Worm (Caenorhabditis elegans): ENCODE results near the gene Y2H9A.4.

Y2H9A.4 gene

DNA sequence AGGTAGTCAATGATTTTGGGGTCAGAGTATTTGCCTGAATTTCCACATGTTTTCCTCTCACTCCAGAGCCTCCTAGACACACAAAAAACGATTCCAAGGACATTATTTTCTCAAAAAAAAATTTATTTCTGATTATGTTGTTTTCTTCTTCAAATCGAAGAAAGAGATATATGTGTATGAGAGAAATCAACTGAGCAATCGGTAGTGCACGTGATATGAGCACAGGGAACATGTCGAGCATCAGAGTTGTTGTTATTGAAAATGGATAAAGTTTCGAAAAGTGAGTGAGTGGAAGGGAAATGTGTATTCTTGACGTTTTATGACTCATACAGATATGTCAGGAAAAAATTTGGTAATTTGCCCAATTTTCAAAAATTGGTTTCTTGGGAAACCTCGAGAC lies 26.4 kb downstream of the Y2H9A.4 start (continued):
- TF ChIP-seq ceh-90 (tag; optimal IDR thresholded peaks at IDR 0.05) = no peak

DNA sequence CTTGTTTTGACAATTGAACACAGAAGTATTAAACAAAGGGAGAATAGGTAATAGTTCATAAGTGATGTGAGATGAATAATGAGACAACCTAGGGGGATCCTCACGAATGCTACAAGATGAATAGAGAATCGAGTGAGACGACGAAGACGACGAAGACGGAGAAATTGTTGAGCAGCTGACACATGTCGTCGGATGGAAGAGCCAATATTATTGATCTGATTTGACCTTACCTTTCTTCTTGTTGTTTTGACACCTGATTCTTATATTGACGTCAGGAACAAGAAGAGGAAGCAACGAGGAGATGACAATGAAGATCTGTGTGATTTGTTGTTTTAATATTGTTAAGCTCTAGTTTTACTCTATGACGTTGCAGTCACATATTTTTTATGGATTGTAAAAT lies 27.8 kb downstream of the Y2H9A.4 start, which contains the start of gene T10G3.1:
T10G3.1 (minus strand) TSS at position 213 of the 400 bp plus-strand sequence.
- TF ChIP-seq swsn-7 (tag; optimal IDR thresholded peaks at IDR 0.05) = no peak
- TF ChIP-seq ceh-82 (tag; optimal IDR thresholded peaks at IDR 0.05) = no peak
- TF ChIP-seq ztf-4 (tag; optimal IDR thresholded peaks at IDR 0.05) = peak; percentile 17
- peak in 1 of 2 experiments; percentile 22 for TF ChIP-seq efl-1 (optimal IDR thresholded peaks at IDR 0.05)
- TF ChIP-seq efl-1 (GFP tag; optimal IDR thresholded peaks at IDR 0.05 in 1 of 2) = peak in 1 of 2 experiments; percentile 56
- no peak for TF ChIP-seq fkh-4 (tag; optimal IDR thresholded peaks at IDR 0.05; ENCODE audit: borderline replicate concordance)
- TF ChIP-seq pax-3 (tag; optimal IDR thresholded peaks at IDR 0.05) = no peak
- TF ChIP-seq hlh-17 (GFP tag; optimal IDR thresholded peaks at IDR 0.05; ENCODE audit: borderline replicate concordance) = no peak
- no peak for TF ChIP-seq zip-4 (GFP tag; optimal IDR thresholded peaks at IDR 0.05)
- TF ChIP-seq lin-14 (GFP tag; optimal IDR thresholded peaks at IDR 0.05) = peak; percentile 70
- TF ChIP-seq vab-15 (tag; optimal IDR thresholded peaks at IDR 0.05) = no peak
- TF ChIP-seq snu-23 (GFP tag; optimal IDR thresholded peaks at IDR 0.05) = peak; percentile 40
- no peak for TF ChIP-seq unc-30 (tag; optimal IDR thresholded peaks at IDR 0.05)
- peak; percentile 37 for TF ChIP-seq unc-130 (tag; optimal IDR thresholded peaks at IDR 0.05)
- TF ChIP-seq ztf-11 (tag; optimal IDR thresholded peaks at IDR 0.05) = no peak
- no peak for TF ChIP-seq F16B12.6 (tag; optimal IDR thresholded peaks at IDR 0.05)
- TF ChIP-seq nhr-90 (tag; optimal IDR thresholded peaks at IDR 0.05; ENCODE audit: poor library complexity) = no peak
- TF ChIP-seq mab-9 (GFP tag; IDR thresholded peaks at IDR 0.05) = no peak
- TF ChIP-seq nhr-20 (tag; optimal IDR thresholded peaks at IDR 0.05) = peak; percentile 31
- no peak for TF ChIP-seq elt-3 (tag; optimal IDR thresholded peaks at IDR 0.05)
- TF ChIP-seq tbx-2 (tag; optimal IDR thresholded peaks at IDR 0.05) = peak; percentile 8
- peak; percentile 52 for TF ChIP-seq nhr-19 (GFP tag; conservative IDR thresholded peaks at IDR 0.05)
- peak; percentile 85 for TF ChIP-seq nhr-71 (tag; optimal IDR thresholded peaks at IDR 0.05)
- TF ChIP-seq lsy-2 (tag; optimal IDR thresholded peaks at IDR 0.05) = peak; percentile 37 to 44
- no peak for TF ChIP-seq ceh-88 (GFP tag; IDR thresholded peaks at IDR 0.05)
- TF ChIP-seq nhr-85 (tag) = no peak
- TF ChIP-seq rnt-1 (tag; optimal IDR thresholded peaks at IDR 0.05) = peak; percentile 75
- no peak for TF ChIP-seq fos-1 (tag; optimal IDR thresholded peaks at IDR 0.05)

DNA sequence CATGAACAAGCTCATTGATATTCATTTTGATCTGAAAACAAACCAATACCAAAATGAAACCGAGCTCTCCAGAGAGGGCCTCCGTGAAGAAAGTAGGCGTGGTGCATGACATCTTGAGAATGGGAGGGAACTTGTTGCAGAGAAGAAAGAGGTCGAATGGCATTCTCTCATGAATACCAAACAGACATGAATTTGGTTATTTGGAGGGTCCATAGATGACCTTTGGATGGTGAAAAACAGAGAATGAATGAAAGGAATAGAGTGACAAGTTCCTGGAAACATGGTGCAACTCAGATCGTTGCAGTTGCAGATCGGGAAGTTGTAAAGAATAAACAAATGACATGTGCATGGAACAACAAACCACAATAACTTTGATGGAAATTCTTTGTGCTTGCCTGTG lies 30.7 kb downstream of the Y2H9A.4 start, which contains the start of gene T10G3.8:
T10G3.8 (minus strand) TSS at position 101 of the 400 bp plus-strand sequence.
- TF ChIP-seq efl-1 (optimal IDR thresholded peaks at IDR 0.05) (no peak), efl-1 (GFP tag; optimal IDR thresholded peaks at IDR 0.05 in 1 of 2) (peak in 1 of 2 experiments; percentile 66), egl-13 (tag; optimal IDR thresholded peaks at IDR 0.05) (no peak)

DNA sequence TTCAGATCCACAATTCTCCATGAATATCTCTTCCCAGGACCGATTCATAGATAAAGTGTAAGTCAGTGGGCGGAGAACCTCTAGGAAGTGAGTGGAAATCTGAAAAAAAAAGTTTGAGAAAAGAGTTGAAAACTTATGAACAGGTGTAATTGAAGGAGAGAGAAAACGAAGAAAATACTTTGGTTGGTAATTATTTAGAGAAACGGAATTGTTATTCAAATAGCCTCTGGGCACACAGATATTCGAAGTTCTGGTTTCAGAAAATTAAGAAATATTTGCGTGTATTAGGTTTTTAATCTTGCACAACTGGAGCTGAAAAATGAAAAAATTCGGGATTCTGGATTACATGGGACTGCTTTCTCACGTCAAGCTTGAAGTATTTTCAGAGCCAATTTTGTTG lies 34.1 kb downstream of the Y2H9A.4 start, which contains the start of gene T10G3.2:
T10G3.2 (minus strand) TSS at position 101 of the 400 bp plus-strand sequence.
- no peak for TF ChIP-seq tbx-2 (tag; optimal IDR thresholded peaks at IDR 0.05)

DNA sequence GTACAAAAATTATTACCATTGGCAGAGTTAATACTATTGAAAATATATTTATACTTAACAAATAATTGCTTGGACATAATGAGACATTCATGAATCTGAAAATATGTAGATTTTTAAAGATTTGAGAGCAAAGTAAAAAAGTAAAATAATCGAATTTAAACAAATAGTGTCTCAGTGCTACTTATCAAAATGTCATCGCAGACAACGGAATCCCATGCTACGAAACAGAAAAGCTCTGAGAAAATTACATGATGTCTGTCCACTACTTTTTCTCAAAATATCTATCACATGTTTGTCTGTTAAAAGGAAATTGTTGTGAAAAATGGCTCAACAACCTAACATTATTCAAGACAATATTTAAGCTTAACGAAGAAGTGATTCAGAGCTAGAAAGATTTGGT lies 38.6 kb downstream of the Y2H9A.4 start, which contains the start of gene T10G3.4:
T10G3.4 (minus strand) TSS at position 101 of the 400 bp plus-strand sequence.
- TF ChIP-seq fkh-8 (tag; optimal IDR thresholded peaks at IDR 0.05) (peak; percentile 7), hlh-17 (GFP tag; optimal IDR thresholded peaks at IDR 0.05; ENCODE audit: borderline replicate concordance) (no peak), nhr-71 (tag; optimal IDR thresholded peaks at IDR 0.05) (peak; percentile 8)

DNA sequence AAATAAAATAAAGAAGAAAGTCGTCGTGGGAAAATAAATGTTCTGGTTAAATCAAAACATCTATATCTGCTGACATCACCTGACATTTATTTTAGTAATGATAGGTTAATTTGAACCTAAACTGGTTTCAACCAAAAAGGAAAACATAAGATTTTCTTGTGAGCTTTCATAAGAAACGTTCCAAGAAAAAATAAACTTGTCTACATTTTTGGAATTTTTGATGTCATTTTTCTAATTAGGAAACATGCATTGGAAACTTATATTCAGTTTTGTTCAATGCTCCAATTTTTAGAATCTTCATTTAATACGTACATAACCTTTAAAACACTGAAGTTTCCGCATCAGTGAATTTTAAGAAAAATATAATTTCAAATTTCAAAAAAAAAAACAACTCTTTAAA lies 40.0 kb downstream of the Y2H9A.4 start:
- TF ChIP-seq swsn-7 (tag; optimal IDR thresholded peaks at IDR 0.05) (no peak), fkh-4 (tag; optimal IDR thresholded peaks at IDR 0.05; ENCODE audit: borderline replicate concordance) (no peak), zag-1 (tag; optimal IDR thresholded peaks at IDR 0.05) (no peak), irx-1 (tag; optimal IDR thresholded peaks at IDR 0.05) (no peak), mep-1 (tag; optimal IDR thresholded peaks at IDR 0.05) (no peak), nhr-19 (GFP tag; conservative IDR thresholded peaks at IDR 0.05) (no peak), unc-86 (tag; optimal IDR thresholded peaks at IDR 0.05) (no peak), fkh-8 (tag; optimal IDR thresholded peaks at IDR 0.05) (peak; percentile 57), nhr-71 (tag; optimal IDR thresholded peaks at IDR 0.05) (peak; percentile 42), nhr-47 (tag; optimal IDR thresholded peaks at IDR 0.05) (no peak), sox-4 (tag; optimal IDR thresholded peaks at IDR 0.05) (peak; percentile 69), dpl-1 (GFP tag; optimal IDR thresholded peaks at IDR 0.05) (no peak), fkh-10 (GFP tag; optimal IDR thresholded peaks at IDR 0.05) (no peak), efl-3 (GFP tag; optimal IDR thresholded peaks at IDR 0.05) (no peak), nhr-12 (tag; optimal IDR thresholded peaks at IDR 0.05) (no peak), mef-2 (tag; optimal IDR thresholded peaks at IDR 0.05) (no peak), rnt-1 (tag; optimal IDR thresholded peaks at IDR 0.05) (no peak), skn-1 (tag; optimal IDR thresholded peaks at IDR 0.05) (no peak)
